Worm (Caenorhabditis elegans) whole organism, L4 larva: ENCODE results near the gene nhr-20.

Experiments
- F49E8.2 ChIP-seq: sonication (generic microtip); optimal IDR thresholded peaks from 2 replicates; lab custom pipeline; 2016; ENCODE audit warnings: missing compliant biosample characterization, mild to moderate bottlenecking, missing genetic modification characterization, borderline replicate concordance
- Y48G9A.11 ChIP-seq: fragments of 200-800 bp; sonication (Bioruptor generic); IDR thresholded peaks from 2 replicates; pipeline ENCODE4 v1.3.6; 2022; ENCODE audit warnings: missing genetic modification reagents, missing genetic modification characterization, missing compliant biosample characterization
- Y5F2A.4 ChIP-seq: fragments of 200-800 bp; sonication (Bioruptor generic); optimal IDR thresholded peaks from 2 replicates; lab custom pipeline; 2018; ENCODE audit warnings: mild to moderate bottlenecking, missing genetic modification characterization, missing compliant biosample characterization
- Y75B8A.6 ChIP-seq: fragments of 200-800 bp; sonication (Bioruptor generic); IDR thresholded peaks from 2 replicates; pipeline ENCODE4 v1.3.6; 2022; ENCODE audit warnings: missing genetic modification reagents, missing genetic modification characterization, missing compliant biosample characterization
- ZK337.2 ChIP-seq: fragments of 200-800 bp; sonication (Bioruptor generic); IDR thresholded peaks from 2 replicates; pipeline ENCODE4 v1.3.6; 2022; ENCODE audit warnings: missing genetic modification reagents, missing genetic modification characterization, missing compliant biosample characterization
- ZK546.5 ChIP-seq, 2 experiments: sonication (generic microtip); optimal IDR thresholded peaks; 2 replicates each; lab custom pipeline; 2017; ENCODE audit warnings: missing biosample characterization in 2 of 2, missing genetic modification characterization in 2 of 2
- aha-1 ChIP-seq: fragments of 150-350 bp; peaks from one replicate; lab custom pipeline; 2014; ENCODE audit warnings: missing biosample characterization, missing genetic modification characterization
- arid-1 ChIP-seq: fragments of 200-800 bp; sonication (Bioruptor generic); conservative IDR thresholded peaks from 2 replicates; pipeline ENCODE4 v1.3.6; 2022; ENCODE audit warnings: missing genetic modification reagents, missing genetic modification characterization, missing compliant biosample characterization
- attf-4 ChIP-seq: sonication (generic microtip); optimal IDR thresholded peaks from 3 replicates; lab custom pipeline; 2017; ENCODE audit warnings: missing biosample characterization, missing genetic modification characterization
- ceh-44 ChIP-seq: fragments of 200-800 bp; sonication (Bioruptor generic); IDR thresholded peaks from 2 replicates; pipeline ENCODE4 v1.3.6; 2022; ENCODE audit warnings: missing genetic modification reagents, missing genetic modification characterization, missing compliant biosample characterization
- ceh-62 ChIP-seq: sonication (generic microtip); optimal IDR thresholded peaks from 2 replicates; lab custom pipeline; 2017; ENCODE audit warnings: missing biosample characterization, missing genetic modification characterization
- ces-1 ChIP-seq: fragments of 150-350 bp; sonication (generic microtip); optimal IDR thresholded peaks from 4 replicates; lab custom pipeline; 2014; ENCODE audit warnings: missing biosample characterization, missing genetic modification reagents, missing genetic modification characterization
- ctbp-1 ChIP-seq: fragments of 200-800 bp; sonication (Bioruptor generic); IDR thresholded peaks from 2 replicates; pipeline ENCODE4 v1.3.6; 2022; ENCODE audit warnings: missing genetic modification reagents, missing genetic modification characterization, missing compliant biosample characterization
- daf-12 ChIP-seq: fragments of 150-350 bp; optimal IDR thresholded peaks from 2 replicates; lab custom pipeline; 2014; ENCODE audit warnings: missing biosample characterization, missing genetic modification reagents, missing genetic modification characterization
- daf-16 ChIP-seq, 3 experiments: sonication (generic microtip); optimal IDR thresholded peaks; 2 replicates each; lab custom pipeline; 2016 to 2017; ENCODE audit warnings: missing genetic modification characterization in 3 of 3, missing genetic modification reagents in 3 of 3, mild to moderate bottlenecking in 2 of 3, missing compliant biosample characterization in 2 of 3, missing biosample characterization in 1 of 3, moderate library complexity in 1 of 3
- dmd-6 ChIP-seq: fragments of 200-800 bp; sonication (Bioruptor generic); IDR thresholded peaks from 2 replicates; pipeline ENCODE4 v1.3.6; 2022; ENCODE audit warnings: missing genetic modification reagents, missing genetic modification characterization, missing compliant biosample characterization
- dmd-9 ChIP-seq: fragments of 200-800 bp; sonication (Bioruptor generic); IDR thresholded peaks from 2 replicates; pipeline ENCODE4 v1.3.6; 2022; ENCODE audit warnings: missing genetic modification reagents, missing genetic modification characterization, missing compliant biosample characterization
- dpl-1 ChIP-seq: fragments of 150-350 bp; optimal IDR thresholded peaks from 2 replicates; lab custom pipeline; 2014; ENCODE audit warnings: missing biosample characterization, missing genetic modification reagents, missing genetic modification characterization
- duxl-1 ChIP-seq: sonication (generic microtip); optimal IDR thresholded peaks from 2 replicates; lab custom pipeline; 2016; ENCODE audit warnings: mild to moderate bottlenecking, missing genetic modification characterization, moderate library complexity, missing compliant biosample characterization; ENCODE audit not compliant: poor library complexity
- egl-27 ChIP-seq: sonication (generic microtip); optimal IDR thresholded peaks from 3 replicates; lab custom pipeline; 2017; ENCODE audit warnings: missing biosample characterization, missing genetic modification reagents, missing genetic modification characterization
- fos-1 ChIP-seq: fragments of 150-350 bp; optimal IDR thresholded peaks from 2 replicates; lab custom pipeline; 2014; ENCODE audit warnings: missing biosample characterization, missing genetic modification characterization
- hlh-11 ChIP-seq: fragments of 200-800 bp; sonication (Bioruptor generic); optimal IDR thresholded peaks from 2 replicates; lab custom pipeline; 2018; ENCODE audit warnings: mild to moderate bottlenecking, missing genetic modification characterization, missing compliant biosample characterization
- hmg-1.1 ChIP-seq: fragments of 200-800 bp; sonication (Bioruptor generic); IDR thresholded peaks from 2 replicates; pipeline ENCODE4 v1.3.6; 2022; ENCODE audit warnings: missing genetic modification reagents, missing genetic modification characterization, missing compliant biosample characterization
- lim-7 ChIP-seq: fragments of 200-800 bp; sonication (Bioruptor generic); IDR thresholded peaks from 2 replicates; pipeline ENCODE4 v1.3.6; 2022; ENCODE audit warnings: missing genetic modification characterization, missing compliant biosample characterization
- lin-13 ChIP-seq: fragments of 150-350 bp; optimal IDR thresholded peaks from 2 replicates; lab custom pipeline; 2014; ENCODE audit warnings: missing biosample characterization, missing genetic modification reagents, missing genetic modification characterization
- lin-15B ChIP-seq: fragments of 150-350 bp; sonication (generic microtip); optimal IDR thresholded peaks from 3 replicates; lab custom pipeline; 2014; ENCODE audit warnings: missing biosample characterization, missing genetic modification characterization
- lin-39 ChIP-seq: fragments of 150-350 bp; optimal IDR thresholded peaks from 2 replicates; lab custom pipeline; 2014; ENCODE audit warnings: missing biosample characterization, missing genetic modification reagents, missing genetic modification characterization
- lsy-2 ChIP-seq, 2 experiments: fragments of 150-350 bp in 1 of 2; sonication (generic microtip) in 1 of 2; optimal IDR thresholded peaks; 2 replicates each; lab custom pipeline; 2014 to 2017; ENCODE audit warnings: missing biosample characterization in 2 of 2, missing genetic modification characterization in 2 of 2
- madf-5 ChIP-seq, 2 experiments: fragments of 200-800 bp; sonication (Bioruptor generic); IDR thresholded peaks; 2 replicates each; pipeline ENCODE4 v1.3.6; 2022; ENCODE audit warnings: missing compliant biosample characterization in 2 of 2, missing genetic modification characterization in 2 of 2
- mdl-1 ChIP-seq, 2 experiments: fragments of 150-350 bp in 1 of 2; sonication (generic microtip) in 1 of 2; optimal IDR thresholded peaks; 2 replicates each; lab custom pipeline; 2014 to 2017; ENCODE audit warnings: missing biosample characterization in 2 of 2, missing genetic modification characterization in 2 of 2
- mep-1 ChIP-seq: fragments of 150-350 bp; sonication (generic microtip); optimal IDR thresholded peaks from 3 replicates; lab custom pipeline; 2014; ENCODE audit warnings: missing biosample characterization, missing genetic modification characterization
- mxl-2 ChIP-seq: fragments of 200-800 bp; sonication (Bioruptor generic); conservative IDR thresholded peaks from 2 replicates; pipeline ENCODE4 v1.3.6; 2022; ENCODE audit warnings: missing genetic modification reagents, missing genetic modification characterization, missing compliant biosample characterization
- mxl-3 ChIP-seq: fragments of 200-800 bp; sonication (Bioruptor generic); optimal IDR thresholded peaks from 2 replicates; lab custom pipeline; 2018; ENCODE audit warnings: mild to moderate bottlenecking, missing genetic modification characterization, missing compliant biosample characterization
- nhr-237 ChIP-seq: sonication (generic microtip); optimal IDR thresholded peaks from 2 replicates; lab custom pipeline; 2017; ENCODE audit warnings: missing biosample characterization, missing genetic modification characterization
- nhr-41 ChIP-seq: fragments of 200-800 bp; sonication (Bioruptor generic); IDR thresholded peaks from 2 replicates; pipeline ENCODE4 v1.3.6; 2022; ENCODE audit warnings: missing genetic modification reagents, missing genetic modification characterization, missing compliant biosample characterization
- nhr-42 ChIP-seq: fragments of 200-800 bp; sonication (Bioruptor generic); IDR thresholded peaks from 2 replicates; pipeline ENCODE4 v1.3.6; 2022; ENCODE audit warnings: missing genetic modification characterization, missing compliant biosample characterization
- nhr-76 ChIP-seq: fragments of 150-350 bp; optimal IDR thresholded peaks from 2 replicates; lab custom pipeline; 2014; ENCODE audit warnings: missing biosample characterization, missing genetic modification characterization
- nhr-77 ChIP-seq: fragments of 150-350 bp; optimal IDR thresholded peaks from 2 replicates; lab custom pipeline; 2014; ENCODE audit warnings: missing biosample characterization, missing genetic modification characterization
- php-3 ChIP-seq: fragments of 200-800 bp; sonication (Bioruptor generic); IDR thresholded peaks from 2 replicates; pipeline ENCODE4 v1.3.6; 2022; ENCODE audit warnings: missing genetic modification reagents, missing genetic modification characterization, missing compliant biosample characterization
- saeg-2 ChIP-seq: fragments of 200-800 bp; sonication (Bioruptor generic); IDR thresholded peaks from 2 replicates; pipeline ENCODE4 v1.3.6; 2022; ENCODE audit warnings: missing genetic modification reagents, missing genetic modification characterization, missing compliant biosample characterization
- set-16 ChIP-seq: fragments of 200-800 bp; sonication (Bioruptor generic); IDR thresholded peaks from 2 replicates; pipeline ENCODE4 v1.3.6; 2022; ENCODE audit warnings: missing genetic modification reagents, missing genetic modification characterization, missing compliant biosample characterization
- skn-1 ChIP-seq: fragments of 150-350 bp; optimal IDR thresholded peaks from 2 replicates; lab custom pipeline; 2014; ENCODE audit warnings: missing biosample characterization, missing genetic modification characterization
- snpc-1.2 ChIP-seq: fragments of 200-800 bp; sonication (Bioruptor generic); IDR thresholded peaks from 2 replicates; pipeline ENCODE4 v1.3.6; 2022; ENCODE audit warnings: missing genetic modification reagents, missing genetic modification characterization, missing compliant biosample characterization
- spr-3 ChIP-seq: fragments of 200-800 bp; sonication (Bioruptor generic); optimal IDR thresholded peaks from 2 replicates; lab custom pipeline; 2018; ENCODE audit warnings: mild to moderate bottlenecking, missing genetic modification characterization, missing compliant biosample characterization
- tra-1 ChIP-seq: fragments of 200-800 bp; sonication (Bioruptor generic); IDR thresholded peaks from 2 replicates; pipeline ENCODE4 v1.3.6; 2022; ENCODE audit warnings: missing genetic modification reagents, missing genetic modification characterization, missing compliant biosample characterization
- vab-7 ChIP-seq: fragments of 200-800 bp; sonication (Bioruptor generic); IDR thresholded peaks from 2 replicates; pipeline ENCODE4 v1.3.6; 2022; ENCODE audit warnings: missing genetic modification reagents, missing genetic modification characterization, missing compliant biosample characterization
- zag-1 ChIP-seq: fragments of 150-350 bp; optimal IDR thresholded peaks from 2 replicates; lab custom pipeline; 2014; ENCODE audit warnings: missing biosample characterization, missing genetic modification characterization
- zip-11 ChIP-seq: fragments of 200-800 bp; sonication (Bioruptor generic); IDR thresholded peaks from 2 replicates; pipeline ENCODE4 v1.3.6; 2022; ENCODE audit warnings: missing genetic modification characterization, missing compliant biosample characterization
- ztf-11 ChIP-seq: fragments of 150-350 bp; optimal IDR thresholded peaks from 2 replicates; lab custom pipeline; 2014; ENCODE audit warnings: missing biosample characterization, missing genetic modification characterization
- ztf-7 ChIP-seq: fragments of 150-350 bp; optimal IDR thresholded peaks from 2 replicates; lab custom pipeline; 2014; ENCODE audit warnings: missing biosample characterization, missing genetic modification characterization

The nhr-20 gene

DNA sequence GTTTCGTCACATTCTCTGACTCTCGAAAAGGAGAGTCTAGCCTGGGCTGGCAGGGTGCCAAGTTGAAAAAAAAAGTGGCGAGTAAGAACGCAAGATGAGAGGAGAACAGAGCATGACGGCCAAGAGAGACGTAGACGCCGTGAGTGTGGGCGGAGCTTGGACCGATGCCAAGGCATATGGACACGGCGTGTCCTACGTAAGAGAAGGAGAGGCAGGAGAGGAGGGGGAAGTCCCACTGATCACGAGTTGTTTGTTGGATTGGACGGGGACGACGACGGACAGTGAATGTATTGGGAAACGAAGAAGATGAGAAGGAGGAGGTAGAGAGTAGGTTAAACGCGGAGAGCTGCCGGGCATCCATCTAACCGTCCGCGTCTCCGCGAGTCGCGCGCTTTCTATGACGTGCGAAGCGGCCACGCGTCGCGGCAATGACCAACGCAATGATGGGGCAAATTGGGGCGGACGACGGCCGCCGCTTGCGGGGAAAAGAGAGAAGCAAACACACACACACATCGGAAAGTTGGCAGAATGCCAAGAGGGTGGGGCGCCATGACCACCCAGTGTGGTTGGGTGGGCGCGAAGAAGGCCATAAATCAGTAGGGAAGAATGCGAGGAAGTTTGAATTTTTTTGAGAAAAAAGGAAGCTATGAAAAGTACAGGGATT is 49.1 kb upstream of the nhr-20 start (continued):
- TF ChIP-seq hlh-11, result peak; percentile 100
- TF ChIP-seq ctbp-1 (GFP tag; lab: Robert Waterston, UW), result peak; percentile 98
- peak; percentile 83 for TF ChIP-seq mxl-2
- TF ChIP-seq saeg-2 (GFP tag; lab: Robert Waterston, UW), result peak; percentile 98
- TF ChIP-seq lin-39, result peak; percentile 74
- peak; percentile 100 for TF ChIP-seq set-16 (GFP tag; lab: Robert Waterston, UW)
- TF ChIP-seq zip-11 (GFP tag; lab: Robert Waterston, UW), result no peak; the same call in 1 of the 2 replicates
- peak; percentile 38; the same call in 1 of the 2 replicates for TF ChIP-seq ZK337.2 (GFP tag; lab: Robert Waterston, UW)
- peak; percentile 98 for TF ChIP-seq tra-1 (GFP tag; lab: Robert Waterston, UW)
- TF ChIP-seq zag-1 (tag; lab: Kevin White, UChicago), result peak; percentile 91
- no peak for TF ChIP-seq skn-1
- TF ChIP-seq madf-5 (GFP tag; IDR thresholded peaks at IDR 0.05; lab: Robert Waterston, UW), result peak in 1 of 2 experiments; percentile 39; a peak in 1 of 4 replicates
- 0 out of 2 replicates have a peak, but pooled peaks have one; percentile 5 for TF ChIP-seq ceh-44 (GFP tag; lab: Robert Waterston, UW)
- peak; percentile 92 for TF ChIP-seq spr-3 (GFP tag; lab: Kevin White, UChicago)
- TF ChIP-seq arid-1 (GFP tag; lab: Robert Waterston, UW), result peak; percentile 87
- TF ChIP-seq lin-13 (GFP tag; lab: Kevin White, UChicago), result peak; percentile 90
- peak; percentile 84 for TF ChIP-seq nhr-42 (GFP tag; lab: Robert Waterston, UW)
- peak; percentile 99 for TF ChIP-seq mxl-3 (GFP tag; lab: Kevin White, UChicago)
- TF ChIP-seq dmd-6, result peak; percentile 100
- peak; percentile 42; the same call in 1 of the 2 replicates for TF ChIP-seq lim-7 (GFP tag; lab: Robert Waterston, UW)
- TF ChIP-seq fos-1 (tag; lab: Kevin White, UChicago), result peak; percentile 86
- TF ChIP-seq nhr-237 (tag; lab: Kevin White, UChicago), result peak; percentile 57
- TF ChIP-seq nhr-76 (tag; lab: Kevin White, UChicago), result peak; percentile 58
- peak; percentile 82 for TF ChIP-seq vab-7 (GFP tag; lab: Robert Waterston, UW)
- peak; percentile 14 for TF ChIP-seq ces-1 (GFP tag; lab: Kevin White, UChicago)
- peak; percentile 100 for TF ChIP-seq aha-1
- TF ChIP-seq duxl-1 (tag; lab: Kevin White, UChicago), result peak; percentile 81
- TF ChIP-seq F49E8.2 (tag; lab: Kevin White, UChicago), result no peak
- peak; percentile 98 for TF ChIP-seq hmg-1.1 (GFP tag; lab: Robert Waterston, UW)
- peak in 1 of 2 experiments; percentile 52 for TF ChIP-seq ZK546.5 (tag; optimal IDR thresholded peaks at IDR 0.05; lab: Kevin White, UChicago)
- TF ChIP-seq daf-16 (GFP tag; optimal IDR thresholded peaks at IDR 0.05; lab: Kevin White, UChicago), result peak; percentile 94 to 97
- TF ChIP-seq daf-16 (tag; optimal IDR thresholded peaks at IDR 0.05; lab: Kevin White, UChicago), result peak; percentile 72
- peak; percentile 78 for TF ChIP-seq dpl-1
- TF ChIP-seq lsy-2 (tag; optimal IDR thresholded peaks at IDR 0.05; lab: Kevin White, UChicago), result peak; percentile 93 to 95
- TF ChIP-seq ceh-62 (tag; lab: Kevin White, UChicago), result no peak
- TF ChIP-seq Y48G9A.11, result no peak
- peak; percentile 54 for TF ChIP-seq attf-4 (tag; lab: Kevin White, UChicago)
- TF ChIP-seq php-3 (GFP tag; lab: Robert Waterston, UW), result peak; percentile 77
- 0 out of 2 replicates have a peak, but pooled peaks have one; percentile 8 for TF ChIP-seq Y75B8A.6 (GFP tag; lab: Robert Waterston, UW)
- TF ChIP-seq egl-27 (tag; lab: Kevin White, UChicago), result no peak
- TF ChIP-seq snpc-1.2 (GFP tag; lab: Robert Waterston, UW), result no peak; the same call in 1 of the 2 replicates
- TF ChIP-seq ztf-11, result no peak
- peak; percentile 25 for TF ChIP-seq lin-15B
- no peak for TF ChIP-seq daf-12 (tag; lab: Kevin White, UChicago)
- TF ChIP-seq ztf-7, result peak; percentile 69
- peak; percentile 98 to 99 for TF ChIP-seq mdl-1 (tag; optimal IDR thresholded peaks at IDR 0.05; lab: Kevin White, UChicago)
- TF ChIP-seq nhr-41 (GFP tag; lab: Robert Waterston, UW), result peak; percentile 91
- peak; percentile 90 for TF ChIP-seq nhr-77 (tag; lab: Kevin White, UChicago)
- peak; percentile 98 for TF ChIP-seq mep-1 (tag; lab: Kevin White, UChicago)
- TF ChIP-seq dmd-9, result peak; percentile 75; the same call in 1 of the 2 replicates
- TF ChIP-seq Y5F2A.4 (GFP tag; lab: Kevin White, UChicago), result peak; percentile 72
